Fruit fly (Drosophila melanogaster): Measurements from ENCODE around the gene CG14445.
A peak's percentile ranks its signal among the peaks of the same experiment; 100 is the strongest.

The CG14445 gene

DNA sequence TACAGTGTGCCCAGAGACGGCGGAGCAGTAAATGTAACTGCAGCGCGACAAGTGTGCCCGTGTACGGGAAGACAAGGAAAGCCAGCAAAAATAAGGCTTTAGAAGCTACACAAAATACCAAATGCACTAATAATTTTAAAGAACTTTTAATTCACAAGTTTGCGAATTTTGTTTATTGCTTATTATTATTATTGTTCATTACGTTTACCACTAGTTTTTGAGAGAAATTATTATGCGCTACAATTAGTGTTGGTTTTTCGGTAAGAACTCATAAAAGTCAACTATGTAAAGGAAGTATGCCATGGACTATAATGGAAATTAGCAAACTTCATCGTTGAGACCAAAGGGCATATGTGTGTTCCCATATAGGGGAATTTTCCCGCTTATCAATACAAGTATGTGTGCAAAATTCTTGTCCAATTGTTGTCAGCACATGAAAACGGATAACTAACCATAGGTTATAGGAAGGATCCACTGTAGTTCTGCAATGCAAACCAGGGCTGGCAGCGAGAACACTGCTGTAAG lies 30.1 kb downstream of the CG14445 start, which contains the start of gene schlank (continued):
- TF ChIP-seq scrt (GFP tag; optimal IDR thresholded peaks at IDR 0.05) (no peak), CG2678 (tag; optimal IDR thresholded peaks at IDR 0.05) (no peak), sug (tag; optimal IDR thresholded peaks at IDR 0.05) (peak; percentile 36), Lpt (GFP tag; optimal IDR thresholded peaks at IDR 0.05) (no peak), Dad (GFP tag; optimal IDR thresholded peaks at IDR 0.05) (peak; percentile 25), wek (GFP tag; optimal IDR thresholded peaks at IDR 0.05) (no peak), Kr (GFP tag; optimal IDR thresholded peaks at IDR 0.05) (no peak), Abd-B (GFP tag; optimal IDR thresholded peaks at IDR 0.05) (peak; percentile 41), dati (GFP tag; IDR thresholded peaks at IDR 0.05) (no peak), Fer3 (tag; optimal IDR thresholded peaks at IDR 0.05) (peak; percentile 52), zen (tag; optimal IDR thresholded peaks at IDR 0.05) (peak; percentile 24), CG30431 (GFP tag; optimal IDR thresholded peaks at IDR 0.05) (peak; percentile 9), knrl (GFP tag; IDR thresholded peaks at IDR 0.05; ENCODE audit: partially characterized antibody) (no peak), ac (GFP tag; optimal IDR thresholded peaks at IDR 0.05) (no peak), ems (GFP tag; optimal IDR thresholded peaks at IDR 0.05) (peak; percentile 28), CG11696 (GFP tag; IDR thresholded peaks at IDR 0.05) (no peak), vvl (GFP tag; IDR thresholded peaks at IDR 0.05) (peak; percentile 68), lmd (GFP tag; IDR thresholded peaks at IDR 0.05) (peak; percentile 67), CG6683 (GFP tag; optimal IDR thresholded peaks at IDR 0.05) (no peak), CG4328 (GFP tag; optimal IDR thresholded peaks at IDR 0.05) (no peak), slp2 (GFP tag; optimal IDR thresholded peaks at IDR 0.05) (peak; percentile 42), gro (GFP tag; optimal IDR thresholded peaks at IDR 0.05) (no peak), HLHmδ (GFP tag; optimal IDR thresholded peaks at IDR 0.05) (no peak), nerfin-1 (tag; optimal IDR thresholded peaks at IDR 0.05) (no peak), Dip2 (GFP tag; IDR thresholded peaks at IDR 0.05) (no peak), ham (GFP tag; IDR thresholded peaks at IDR 0.05) (no peak), row (GFP tag; IDR thresholded peaks at IDR 0.05) (peak; percentile 91), sd (tag; optimal IDR thresholded peaks at IDR 0.05) (peak; percentile 59), yki (optimal IDR thresholded peaks at IDR 0.05) (no peak), her (GFP tag; optimal IDR thresholded peaks at IDR 0.05) (peak; percentile 67), CG14441 (GFP tag; IDR thresholded peaks at IDR 0.05) (peak; percentile 71), insv (GFP tag; optimal IDR thresholded peaks at IDR 0.05) (peak in 1 of 2 experiments; percentile 12), Dbx (GFP tag; IDR thresholded peaks at IDR 0.05) (0 out of 3 replicates have a peak, but pooled peaks have one; percentile 36), CG10959 (GFP tag; IDR thresholded peaks at IDR 0.05) (no peak), CG15696 (tag; optimal IDR thresholded peaks at IDR 0.05) (peak; percentile 36), CG7987 (GFP tag; optimal IDR thresholded peaks at IDR 0.05) (no peak), tup (GFP tag; optimal IDR thresholded peaks at IDR 0.05) (no peak), Trl (optimal IDR thresholded peaks at IDR 0.05) (no peak), Trl (GFP tag; optimal IDR thresholded peaks at IDR 0.05) (peak; percentile 51), oc (tag; optimal IDR thresholded peaks at IDR 0.05) (no peak), Hr39 (optimal IDR thresholded peaks at IDR 0.05) (no peak), tll (GFP tag; optimal IDR thresholded peaks at IDR 0.05) (peak; percentile 13 to 60), CG11398 (GFP tag; optimal IDR thresholded peaks at IDR 0.05) (peak; percentile 30), CG14710 (tag; optimal IDR thresholded peaks at IDR 0.05) (peak; percentile 62), Myb (GFP tag; optimal IDR thresholded peaks at IDR 0.05) (peak; percentile 44), CG17912 (GFP tag; optimal IDR thresholded peaks at IDR 0.05) (no peak), Hmr (GFP tag; optimal IDR thresholded peaks at IDR 0.05) (no peak), CG3726 (GFP tag; IDR thresholded peaks at IDR 0.05) (no peak), CG6813 (GFP tag; optimal IDR thresholded peaks at IDR 0.05) (no peak), HmgZ (tag; optimal IDR thresholded peaks at IDR 0.05) (no peak), CG12071 (GFP tag; optimal IDR thresholded peaks at IDR 0.05) (peak; percentile 25), run (tag; optimal IDR thresholded peaks at IDR 0.05) (no peak)

All from whole organism, embryonic.